Worm (Caenorhabditis elegans) whole organism, early embryonic: ENCODE results near the gene fbxa-137.

Experiments used
- B0310.2 ChIP-seq: sonication (generic microtip); optimal IDR thresholded peaks from 2 replicates; lab custom pipeline; 2016; ENCODE audit warnings: mild to moderate bottlenecking, missing genetic modification characterization, missing compliant biosample characterization
- aly-1 ChIP-seq: sonication (generic microtip); optimal IDR thresholded peaks from 2 replicates; lab custom pipeline; 2016; ENCODE audit warnings: missing genetic modification characterization, missing compliant biosample characterization
- ama-1 ChIP-seq: fragments of 150-350 bp; optimal IDR thresholded peaks from 2 replicates; lab custom pipeline; 2014
- hmbx-1 ChIP-seq: sonication (generic microtip); optimal IDR thresholded peaks from 2 replicates; lab custom pipeline; 2016; ENCODE audit warnings: mild to moderate bottlenecking, missing genetic modification characterization, missing compliant biosample characterization
- pes-1 ChIP-seq: fragments of 200-800 bp; sonication (Bioruptor generic); IDR thresholded peaks from 2 replicates; pipeline ENCODE4 v1.3.6; 2022; ENCODE audit warnings: missing genetic modification reagents, missing genetic modification characterization, missing compliant biosample characterization
- tbx-11 ChIP-seq: fragments of 200-800 bp; sonication (Bioruptor generic); IDR thresholded peaks from 2 replicates; pipeline ENCODE4 v1.3.6; 2022; ENCODE audit warnings: missing genetic modification characterization, missing compliant biosample characterization
- tra-4 ChIP-seq: sonication (generic microtip); optimal IDR thresholded peaks from 2 replicates; lab custom pipeline; 2017; ENCODE audit warnings: missing genetic modification characterization, missing compliant biosample characterization

DNA sequence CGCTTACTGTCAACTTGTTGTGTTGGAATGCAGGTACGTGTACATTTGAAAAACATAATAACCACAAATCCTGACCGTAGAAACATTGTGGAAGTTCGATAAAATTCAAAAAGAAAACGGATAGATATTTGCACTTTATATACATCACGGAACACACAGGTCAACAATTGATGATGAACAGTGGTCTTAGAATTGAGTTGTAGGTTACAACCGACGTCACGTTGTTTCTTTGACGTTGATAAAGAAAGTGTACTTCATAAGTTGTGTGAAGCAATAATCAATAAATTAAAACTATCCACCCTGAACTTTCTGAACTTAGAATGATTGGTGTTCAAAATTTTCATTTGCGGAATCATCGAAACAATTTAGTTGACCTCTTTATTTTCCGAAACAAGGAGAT lies 6.9 kb upstream of the fbxa-137 start, which contains the start of gene Y5H2A.1:
- TF ChIP-seq ama-1 (lab: Kevin White, UChicago) (no peak), hmbx-1 (no peak), aly-1 (no peak), pes-1 (GFP tag; lab: Robert Waterston, UW) (no peak), tra-4 (tag; lab: Kevin White, UChicago) (no peak), B0310.2 (tag; lab: Kevin White, UChicago) (no peak), tbx-11 (GFP tag; lab: Robert Waterston, UW) (no peak)
